Fruit fly (Drosophila melanogaster) whole organism, embryonic: Measurements from ENCODE around the gene Rpp21.

Experiments used
- ATbp ChIP-seq: fragments of 200-800 bp; sonication (Bioruptor generic); optimal IDR thresholded peaks from 2 replicates; lab custom pipeline; 2017; ENCODE audit warnings: missing biosample characterization, mild to moderate bottlenecking, missing genetic modification characterization, missing genetic modification reagents
- Abd-B ChIP-seq: fragments of 200-800 bp; sonication (Bioruptor generic); optimal IDR thresholded peaks from 2 replicates; lab custom pipeline; 2018; ENCODE audit warnings: missing biosample characterization, mild to moderate bottlenecking, missing genetic modification characterization, moderate library complexity
- Adf1 ChIP-seq: fragments of 200-800 bp; sonication (Bioruptor generic); IDR thresholded peaks from 2 replicates; pipeline ENCODE4 v1.3.6; 2022; ENCODE audit warnings: missing biosample characterization, missing genetic modification characterization
- Blimp-1 ChIP-seq: fragments of 200-800 bp; sonication (Bioruptor generic); optimal IDR thresholded peaks from 3 replicates; lab custom pipeline; 2018; ENCODE audit warnings: missing biosample characterization, missing genetic modification characterization, mild to moderate bottlenecking, moderate library complexity, missing genetic modification reagents
- BtbVII ChIP-seq: fragments of 200-800 bp; sonication (Bioruptor generic); optimal IDR thresholded peaks from 3 replicates; lab custom pipeline; 2017; ENCODE audit warnings: missing biosample characterization, mild to moderate bottlenecking, missing genetic modification characterization
- C15 ChIP-seq: fragments of 200-800 bp; sonication (Bioruptor generic); IDR thresholded peaks from 3 replicates; pipeline ENCODE4 v1.3.6; 2022; ENCODE audit warnings: missing biosample characterization, missing genetic modification characterization
- CG10209 ChIP-seq: fragments of 200-800 bp; sonication (Bioruptor generic); optimal IDR thresholded peaks from 3 replicates; lab custom pipeline; 2017; ENCODE audit warnings: missing biosample characterization, mild to moderate bottlenecking, missing genetic modification characterization, missing genetic modification reagents
- CG10267 ChIP-seq: fragments of 200-800 bp; sonication (Bioruptor generic); optimal IDR thresholded peaks from 2 replicates; lab custom pipeline; 2018; ENCODE audit warnings: missing biosample characterization, mild to moderate bottlenecking, missing genetic modification characterization, moderate library complexity
- CG10543 ChIP-seq: fragments of 200-800 bp; sonication (Bioruptor generic); optimal IDR thresholded peaks from 3 replicates; lab custom pipeline; 2017; ENCODE audit warnings: missing biosample characterization, mild to moderate bottlenecking, missing genetic modification characterization, moderate library complexity
- CG11560 ChIP-seq: fragments of 200-800 bp; sonication (Bioruptor generic); IDR thresholded peaks from 3 replicates; pipeline ENCODE4 v1.3.6; 2022; ENCODE audit warnings: missing biosample characterization, missing genetic modification characterization
- CG12104 ChIP-seq: fragments of 200-800 bp; sonication (Bioruptor generic); optimal IDR thresholded peaks from 3 replicates; lab custom pipeline; 2016; ENCODE audit warnings: missing biosample characterization, missing genetic modification characterization
- CG1233 ChIP-seq: fragments of 200-800 bp; sonication (Bioruptor generic); optimal IDR thresholded peaks from 4 replicates; lab custom pipeline; 2018; ENCODE audit warnings: missing biosample characterization, mild to moderate bottlenecking, missing genetic modification characterization
- CG14710 ChIP-seq: fragments of 200-800 bp; sonication (Bioruptor generic); optimal IDR thresholded peaks from 3 replicates; lab custom pipeline; 2019; ENCODE audit warnings: missing biosample characterization, mild to moderate bottlenecking, missing genetic modification characterization, moderate library complexity
- CG17361 ChIP-seq: fragments of 200-800 bp; sonication (Bioruptor generic); IDR thresholded peaks from 3 replicates; pipeline ENCODE4 v1.3.6; 2022; ENCODE audit warnings: missing biosample characterization, missing genetic modification characterization
- CG18011 ChIP-seq: fragments of 200-800 bp; sonication (Bioruptor generic); optimal IDR thresholded peaks from 2 replicates; lab custom pipeline; 2017; ENCODE audit warnings: missing biosample characterization, missing genetic modification characterization, mild to moderate bottlenecking, moderate library complexity, missing genotype
- CG2875 ChIP-seq: fragments of 200-800 bp; sonication (Bioruptor generic); optimal IDR thresholded peaks from 2 replicates; lab custom pipeline; 2017; ENCODE audit warnings: missing biosample characterization, mild to moderate bottlenecking, missing genetic modification characterization, missing genetic modification reagents
- CG3847 ChIP-seq: fragments of 200-800 bp; sonication (Bioruptor generic); IDR thresholded peaks from 2 replicates; pipeline ENCODE4 v1.3.6; 2022; ENCODE audit warnings: missing biosample characterization, missing genetic modification characterization
- CG4404 ChIP-seq: fragments of 200-800 bp; sonication (Bioruptor generic); IDR thresholded peaks from 2 replicates; pipeline ENCODE4 v1.3.6; 2022; ENCODE audit warnings: missing biosample characterization, missing genetic modification characterization
- CG4424 ChIP-seq: fragments of 200-800 bp; sonication (Bioruptor generic); optimal IDR thresholded peaks from 3 replicates; lab custom pipeline; 2016; ENCODE audit warnings: missing biosample characterization, missing genetic modification characterization
- CG7839 ChIP-seq: fragments of 200-800 bp; sonication (Bioruptor generic); optimal IDR thresholded peaks from 3 replicates; lab custom pipeline; 2018; ENCODE audit warnings: missing biosample characterization, mild to moderate bottlenecking, missing genetic modification characterization, moderate library complexity
- CG8089 ChIP-seq: fragments of 200-800 bp; sonication (Bioruptor generic); optimal IDR thresholded peaks from 3 replicates; lab custom pipeline; 2016; ENCODE audit warnings: missing biosample characterization, missing genetic modification characterization
- CG8290 ChIP-seq, 3 experiments: fragments of 200-800 bp; sonication (Bioruptor generic); optimal IDR thresholded peaks; 2 replicates each; lab custom pipeline; 2016 to 2019; ENCODE audit warnings: missing biosample characterization in 3 of 3, missing genetic modification characterization in 3 of 3, mild to moderate bottlenecking in 2 of 3, moderate library complexity in 1 of 3
- CG8478 ChIP-seq: fragments of >200 bp; optimal IDR thresholded peaks from 2 replicates; lab custom pipeline; 2018
- Dref ChIP-seq: fragments of 200-800 bp; sonication (Bioruptor generic); IDR thresholded peaks from 2 replicates; pipeline ENCODE4 v1.3.6; 2022; ENCODE audit warnings: missing biosample characterization, missing genetic modification characterization
- Ets97D ChIP-seq: fragments of 200-800 bp; sonication (Bioruptor generic); optimal IDR thresholded peaks from 3 replicates; lab custom pipeline; 2016; ENCODE audit warnings: missing biosample characterization, missing genetic modification characterization
- Lhr ChIP-seq: fragments of 200-800 bp; sonication (Bioruptor generic); optimal IDR thresholded peaks from 3 replicates; lab custom pipeline; 2017; ENCODE audit warnings: mild to moderate bottlenecking, missing biosample characterization, missing genetic modification reagents, missing genetic modification characterization
- Neu2 ChIP-seq: fragments of 200-800 bp; sonication (Bioruptor generic); optimal IDR thresholded peaks from 3 replicates; lab custom pipeline; 2016; ENCODE audit warnings: missing biosample characterization, missing genetic modification characterization, borderline replicate concordance
- Nf-YB ChIP-seq: fragments of 200-800 bp; sonication (Bioruptor generic); optimal IDR thresholded peaks from 3 replicates; lab custom pipeline; 2019; ENCODE audit warnings: missing biosample characterization, mild to moderate bottlenecking, missing genetic modification characterization, moderate library complexity
- PHDP ChIP-seq: fragments of 200-800 bp; sonication (Bioruptor generic); optimal IDR thresholded peaks from 3 replicates; lab custom pipeline; 2018; ENCODE audit warnings: missing biosample characterization, mild to moderate bottlenecking, missing genetic modification characterization, moderate library complexity
- ac ChIP-seq: fragments of 200-800 bp; sonication (Bioruptor generic); optimal IDR thresholded peaks from 3 replicates; lab custom pipeline; 2017; ENCODE audit warnings: missing biosample characterization, mild to moderate bottlenecking, missing genetic modification characterization
- ato ChIP-seq: fragments of 200-800 bp; sonication (Bioruptor generic); IDR thresholded peaks from 2 replicates; pipeline ENCODE4 v1.3.6; 2022; ENCODE audit warnings: missing biosample characterization, missing genetic modification characterization; ENCODE audit not compliant: partially characterized antibody
- bbx ChIP-seq: fragments of 200-800 bp; sonication (Bioruptor generic); IDR thresholded peaks from 2 replicates; pipeline ENCODE4 v1.3.6; 2022; ENCODE audit warnings: missing biosample characterization, missing genetic modification characterization; ENCODE audit not compliant: partially characterized antibody
- bowl ChIP-seq: fragments of 200-800 bp; sonication (Bioruptor generic); IDR thresholded peaks from 2 replicates; pipeline ENCODE4 v1.3.6; 2022; ENCODE audit warnings: missing biosample characterization, missing genetic modification characterization
- ci ChIP-seq: fragments of 200-800 bp; sonication (Bioruptor generic); IDR thresholded peaks from 3 replicates; pipeline ENCODE4 v1.3.6; 2022; ENCODE audit warnings: missing biosample characterization, missing genetic modification characterization
- crc ChIP-seq: fragments of 200-800 bp; sonication (Bioruptor generic); optimal IDR thresholded peaks from 2 replicates; lab custom pipeline; 2016; ENCODE audit warnings: missing biosample characterization, missing genetic modification characterization
- eve ChIP-seq, 2 experiments: fragments of >200 bp; optimal IDR thresholded peaks; 2 replicates each; lab custom pipeline; 2017; ENCODE audit warnings: missing biosample characterization in 2 of 2, missing genetic modification characterization in 2 of 2
- ewg ChIP-seq: fragments of 200-800 bp; sonication (Bioruptor generic); optimal IDR thresholded peaks from 3 replicates; lab custom pipeline; 2017; ENCODE audit warnings: mild to moderate bottlenecking, missing biosample characterization, missing genetic modification reagents, missing genetic modification characterization
- fd96Cb ChIP-seq: fragments of 200-800 bp; sonication (Bioruptor generic); optimal IDR thresholded peaks from 2 replicates; lab custom pipeline; 2018; ENCODE audit warnings: missing biosample characterization, mild to moderate bottlenecking, missing genetic modification characterization, moderate library complexity
- grau ChIP-seq: fragments of 200-800 bp; optimal IDR thresholded peaks from 3 replicates; lab custom pipeline; 2019; ENCODE audit warnings: missing biosample characterization, mild to moderate bottlenecking, missing genetic modification characterization, moderate library complexity
- h ChIP-seq: fragments of >200 bp; optimal IDR thresholded peaks from 2 replicates; lab custom pipeline; 2017
- ham ChIP-seq: fragments of 200-800 bp; sonication (Bioruptor generic); IDR thresholded peaks from 2 replicates; pipeline ENCODE4 v1.3.6; 2022; ENCODE audit warnings: missing biosample characterization, missing genetic modification characterization
- kay ChIP-seq: fragments of 200-800 bp; sonication (Bioruptor generic); optimal IDR thresholded peaks from 2 replicates; lab custom pipeline; 2016; ENCODE audit warnings: missing biosample characterization, missing genetic modification characterization
- ken ChIP-seq: fragments of 200-800 bp; sonication (Bioruptor generic); IDR thresholded peaks from 3 replicates; pipeline ENCODE4 v1.3.6; 2022; ENCODE audit warnings: missing biosample characterization, missing genetic modification characterization
- lbe ChIP-seq: fragments of 200-800 bp; sonication (Bioruptor generic); optimal IDR thresholded peaks from 2 replicates; lab custom pipeline; 2016; ENCODE audit warnings: missing biosample characterization, mild to moderate bottlenecking, missing genetic modification characterization
- phol ChIP-seq: fragments of 200-800 bp; sonication (Bioruptor generic); optimal IDR thresholded peaks from 3 replicates; lab custom pipeline; 2018; ENCODE audit warnings: missing biosample characterization, mild to moderate bottlenecking, missing genetic modification characterization, moderate library complexity
- prd ChIP-seq, 3 experiments: fragments of >200 bp in 2 of 3; fragments of 200-800 bp in 1 of 3; sonication (Bioruptor generic) in 1 of 3; optimal IDR thresholded peaks in 2 of 3; IDR thresholded peaks in 1 of 3; 2 replicates in 2 of 3; 3 replicates in 1 of 3; pipeline versions ENCODE4 v1.3.6 to Lab custom; 2017 to 2022; ENCODE audit warnings: missing biosample characterization in 1 of 3, missing genetic modification characterization in 1 of 3
- psq ChIP-seq: fragments of 200-800 bp; sonication (Bioruptor generic); optimal IDR thresholded peaks from 2 replicates; lab custom pipeline; 2017; ENCODE audit warnings: missing biosample characterization, missing genetic modification characterization
- salm ChIP-seq: fragments of 200-800 bp; sonication (Bioruptor generic); optimal IDR thresholded peaks from 2 replicates; lab custom pipeline; 2018; ENCODE audit warnings: missing biosample characterization, mild to moderate bottlenecking, missing genetic modification characterization
- sima ChIP-seq: fragments of 200-800 bp; sonication (Bioruptor generic); optimal IDR thresholded peaks from 2 replicates; lab custom pipeline; 2016; ENCODE audit warnings: missing biosample characterization, missing genetic modification characterization
- zfh1 ChIP-seq: fragments of 200-800 bp; sonication (Bioruptor generic); IDR thresholded peaks from 3 replicates; pipeline ENCODE4 v1.3.6; 2022; ENCODE audit warnings: missing biosample characterization, missing genetic modification characterization

Rpp21 gene

dm6 chrX:1026511-1026910 is 4.0 kb upstream of the Rpp21 start, which contains the start of the genes CG32814, CG11638 and CG3021 (continued):
- TF ChIP-seq BtbVII (GFP tag; lab: Kevin White, UChicago) (no peak), CG3847 (no peak), CG12104 (GFP tag; lab: Kevin White, UChicago) (no peak), PHDP (no peak), CG8290 (GFP tag; optimal IDR thresholded peaks at IDR 0.05; lab: Kevin White, UChicago) (no peak), CG8290 (tag; optimal IDR thresholded peaks at IDR 0.05; lab: Kevin White, UChicago) (peak in 1 of 2 experiments; percentile 64), prd (optimal IDR thresholded peaks at IDR 0.05; lab: Kevin White, UChicago) (no peak), prd (GFP tag; IDR thresholded peaks at IDR 0.05; lab: Robert Waterston, UW) (no peak), Blimp-1 (no peak), CG1233 (GFP tag; lab: Kevin White, UChicago) (peak; percentile 41), CG10543 (GFP tag; lab: Kevin White, UChicago) (no peak), ac (GFP tag; lab: Kevin White, UChicago) (no peak), Neu2 (no peak), h (no peak), Abd-B (GFP tag; lab: Kevin White, UChicago) (no peak), ham (no peak), CG14710 (tag; lab: Kevin White, UChicago) (peak; percentile 28), crc (GFP tag; lab: Kevin White, UChicago) (no peak), psq (GFP tag; lab: Kevin White, UChicago) (no peak), CG8089 (GFP tag; lab: Kevin White, UChicago) (no peak), CG7839 (tag; lab: Kevin White, UChicago) (peak; percentile 30), kay (no peak), fd96Cb (tag; lab: Kevin White, UChicago) (no peak), Nf-YB (GFP tag; lab: Kevin White, UChicago) (no peak), lbe (no peak), ATbp (GFP tag; lab: Kevin White, UChicago) (peak; percentile 22), CG10209 (GFP tag; lab: Kevin White, UChicago) (no peak), ken (GFP tag; lab: Robert Waterston, UW) (no peak), Dref (0 out of 2 replicates have a peak, but pooled peaks have one; percentile 16), CG17361 (GFP tag; lab: Robert Waterston, UW) (0 out of 3 replicates have a peak, but pooled peaks have one; percentile 21), CG11560 (tag; lab: Robert Waterston, UW) (no peak), ewg (GFP tag; lab: Kevin White, UChicago) (peak; percentile 26), CG4424 (GFP tag; lab: Kevin White, UChicago) (no peak), CG10267 (tag; lab: Kevin White, UChicago) (peak; percentile 9), CG18011 (GFP tag; lab: Kevin White, UChicago) (no peak), salm (tag; lab: Kevin White, UChicago) (peak; percentile 10), sima (GFP tag; lab: Kevin White, UChicago) (no peak), CG4404 (GFP tag; lab: Robert Waterston, UW) (no peak), Ets97D (GFP tag; lab: Kevin White, UChicago) (peak; percentile 88), Adf1 (peak; percentile 30; the same call in 1 of the 2 replicates), CG2875 (GFP tag; lab: Kevin White, UChicago) (peak; percentile 5), CG8478 (lab: Kevin White, UChicago) (no peak), ci (GFP tag; lab: Robert Waterston, UW) (peak; percentile 79), Lhr (GFP tag; lab: Kevin White, UChicago) (peak; percentile 11), C15 (GFP tag; lab: Robert Waterston, UW) (no peak), phol (tag; lab: Kevin White, UChicago) (peak; percentile 66), grau (tag; lab: Kevin White, UChicago) (peak; percentile 36), zfh1 (GFP tag; lab: Robert Waterston, UW) (no peak), bbx (GFP tag; lab: Robert Waterston, UW) (peak; percentile 48; the same call in 1 of the 2 replicates), ato (no peak), bowl (0 out of 2 replicates have a peak, but pooled peaks have one; percentile 19), eve (GFP tag; optimal IDR thresholded peaks at IDR 0.05; lab: Kevin White, UChicago) (no peak)
